Fruit fly (Drosophila melanogaster): ENCODE measurements around the gene Nhe2.
A peak's percentile ranks its signal among the peaks of the same experiment; 100 is the strongest.

Nhe2 gene

dm6 chr2L:21104326-21104725 is at the start of gene Nhe2, which contains the start of gene CG46307:
Gene Nhe2 (plus strand): TSS chr2L:21104568.
Gene CG46307 (plus strand): TSS chr2L:21104568.
- TF ChIP-seq CG4496 (GFP tag; IDR thresholded peaks at IDR 0.05) = peak; percentile 49; the same call in 1 of the 3 replicates
- no peak for TF ChIP-seq CG34367 (tag; optimal IDR thresholded peaks at IDR 0.05)

dm6 chr2L:21061591-21061990 is 42.8 kb upstream of the Nhe2 start:
- 0 out of 3 replicates have a peak, but pooled peaks have one; percentile 30 for TF ChIP-seq fd96Ca (GFP tag; IDR thresholded peaks at IDR 0.05)
- peak; percentile 35 for TF ChIP-seq EcR (GFP tag; optimal IDR thresholded peaks at IDR 0.05)
- no peak for TF ChIP-seq CG32121 (GFP tag; IDR thresholded peaks at IDR 0.05)

dm6 chr2L:21062611-21063010 is 41.8 kb upstream of the Nhe2 start:
- no peak for TF ChIP-seq CG32121 (GFP tag; IDR thresholded peaks at IDR 0.05)
- no peak for TF ChIP-seq CG15710 (tag; optimal IDR thresholded peaks at IDR 0.05)
- no peak for TF ChIP-seq CG8301 (tag; optimal IDR thresholded peaks at IDR 0.05)
- no peak for TF ChIP-seq Ets98B (GFP tag; IDR thresholded peaks at IDR 0.05)
- no peak for TF ChIP-seq Snoo (tag; optimal IDR thresholded peaks at IDR 0.05)
- TF ChIP-seq CG13204 (GFP tag; optimal IDR thresholded peaks at IDR 0.05) = no peak
- TF ChIP-seq Pif1B (GFP tag; optimal IDR thresholded peaks at IDR 0.05) = no peak
- TF ChIP-seq CG34367 (tag; optimal IDR thresholded peaks at IDR 0.05) = no peak
- no peak for TF ChIP-seq CG4496 (GFP tag; IDR thresholded peaks at IDR 0.05)
- TF ChIP-seq CG8159 (tag; optimal IDR thresholded peaks at IDR 0.05) = no peak

DNA sequence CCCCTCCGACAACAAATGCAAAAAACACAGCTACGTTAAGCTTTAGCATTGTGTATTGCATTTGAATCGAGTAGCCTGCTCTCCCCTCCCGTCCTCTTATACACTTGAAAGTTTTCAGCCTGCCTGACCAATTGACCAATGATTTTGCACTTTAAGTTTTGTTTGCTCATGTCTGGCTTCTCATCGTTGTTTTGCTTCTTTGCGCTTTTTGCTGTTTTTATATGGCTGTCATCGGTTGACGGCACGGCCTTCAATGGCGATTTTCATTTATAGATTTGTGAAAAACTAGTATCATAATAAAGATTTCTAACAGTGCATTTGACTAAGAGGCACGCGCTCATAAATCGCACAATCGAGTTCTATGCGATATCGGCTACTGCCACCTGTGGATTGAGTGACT is 38.5 kb upstream of the Nhe2 start:
- TF ChIP-seq fd96Ca (GFP tag; IDR thresholded peaks at IDR 0.05) (peak; percentile 84), Snoo (tag; optimal IDR thresholded peaks at IDR 0.05) (no peak), gl (tag; optimal IDR thresholded peaks at IDR 0.05) (no peak), CG17806 (tag; optimal IDR thresholded peaks at IDR 0.05) (no peak), EcR (GFP tag; optimal IDR thresholded peaks at IDR 0.05) (no peak), CG12605 (GFP tag; IDR thresholded peaks at IDR 0.05) (no peak), Pif1B (GFP tag; optimal IDR thresholded peaks at IDR 0.05) (no peak), CG8159 (tag; optimal IDR thresholded peaks at IDR 0.05) (no peak), CG4496 (GFP tag; IDR thresholded peaks at IDR 0.05) (peak; percentile 69), rn (GFP tag; IDR thresholded peaks at IDR 0.05) (no peak), CG9948 (tag; optimal IDR thresholded peaks at IDR 0.05) (no peak), CG8301 (tag; optimal IDR thresholded peaks at IDR 0.05) (peak; percentile 49), CG34367 (tag; optimal IDR thresholded peaks at IDR 0.05) (no peak), CG32121 (GFP tag; IDR thresholded peaks at IDR 0.05) (peak; percentile 52; the same call in 1 of the 2 replicates), CG15710 (tag; optimal IDR thresholded peaks at IDR 0.05) (no peak), CG14655 (GFP tag; optimal IDR thresholded peaks at IDR 0.05) (peak; percentile 44), Ets98B (GFP tag; IDR thresholded peaks at IDR 0.05) (peak; percentile 46; the same call in 1 of the 2 replicates), CG13204 (GFP tag; optimal IDR thresholded peaks at IDR 0.05) (no peak), Pif1A (GFP tag; optimal IDR thresholded peaks at IDR 0.05) (peak; percentile 4), D1 (tag; optimal IDR thresholded peaks at IDR 0.05) (no peak), CG10348 (GFP tag; IDR thresholded peaks at IDR 0.05) (peak; percentile 34; the same call in 1 of the 2 replicates)

DNA sequence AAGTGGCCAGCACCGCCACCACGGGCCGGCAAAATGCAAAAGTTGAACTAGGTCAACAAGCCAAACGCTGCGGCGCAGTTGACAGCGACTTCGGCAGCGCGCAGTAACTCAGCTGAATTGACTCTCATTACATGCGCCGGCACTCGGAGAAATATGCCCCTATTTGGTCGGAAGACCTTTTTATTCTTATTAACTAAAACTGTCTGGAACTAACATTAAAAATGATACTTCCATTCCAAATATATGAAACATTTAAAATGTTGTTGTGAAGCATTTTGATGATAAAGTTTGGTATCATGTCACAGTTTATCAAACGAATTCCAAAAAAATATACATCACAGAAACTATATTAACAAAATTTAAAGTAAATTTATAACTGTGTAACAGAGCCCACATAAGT is 37.2 kb upstream of the Nhe2 start:
- no peak for TF ChIP-seq Snoo (tag; optimal IDR thresholded peaks at IDR 0.05)
- TF ChIP-seq Pif1A (GFP tag; optimal IDR thresholded peaks at IDR 0.05) = peak; percentile 10
- TF ChIP-seq CG4496 (GFP tag; IDR thresholded peaks at IDR 0.05) = peak; percentile 37; the same call in 1 of the 3 replicates
- TF ChIP-seq Ets98B (GFP tag; IDR thresholded peaks at IDR 0.05) = peak; percentile 35; the same call in 1 of the 2 replicates
- peak; percentile 44 for TF ChIP-seq CG8301 (tag; optimal IDR thresholded peaks at IDR 0.05)

DNA sequence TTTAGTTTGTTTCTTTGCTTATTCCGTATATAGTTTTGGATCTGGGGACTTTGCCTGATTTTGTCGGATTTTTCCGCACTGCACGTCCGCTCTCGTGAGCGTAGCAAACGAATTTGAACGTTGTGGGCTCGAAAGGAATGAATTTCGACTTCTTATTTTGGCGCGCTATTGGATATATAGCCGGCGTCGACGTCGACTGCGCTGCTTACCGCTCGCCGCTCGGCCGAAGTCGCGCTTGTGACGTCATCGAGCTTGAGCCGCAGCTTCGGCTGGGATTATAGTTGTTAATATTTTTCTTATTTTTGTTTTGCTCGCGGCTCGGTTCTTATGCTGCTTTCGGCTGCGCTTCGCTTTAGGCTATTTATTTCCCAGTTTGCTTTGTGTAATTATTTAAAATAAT is 34.6 kb upstream of the Nhe2 start:
- TF ChIP-seq CG4496 (GFP tag; IDR thresholded peaks at IDR 0.05) (no peak), CG9948 (tag; optimal IDR thresholded peaks at IDR 0.05) (no peak), Ets98B (GFP tag; IDR thresholded peaks at IDR 0.05) (no peak), CG8301 (tag; optimal IDR thresholded peaks at IDR 0.05) (no peak), EcR (GFP tag; optimal IDR thresholded peaks at IDR 0.05) (no peak), CG14655 (GFP tag; optimal IDR thresholded peaks at IDR 0.05) (no peak), CG34367 (tag; optimal IDR thresholded peaks at IDR 0.05) (no peak), CG13204 (GFP tag; optimal IDR thresholded peaks at IDR 0.05) (no peak), CG32121 (GFP tag; IDR thresholded peaks at IDR 0.05) (no peak), CG10348 (GFP tag; IDR thresholded peaks at IDR 0.05) (no peak), fd96Ca (GFP tag; IDR thresholded peaks at IDR 0.05) (no peak), CG15710 (tag; optimal IDR thresholded peaks at IDR 0.05) (no peak), rn (GFP tag; IDR thresholded peaks at IDR 0.05) (no peak), CG17806 (tag; optimal IDR thresholded peaks at IDR 0.05) (no peak), gl (tag; optimal IDR thresholded peaks at IDR 0.05) (no peak), Pif1B (GFP tag; optimal IDR thresholded peaks at IDR 0.05) (no peak), CG12605 (GFP tag; IDR thresholded peaks at IDR 0.05) (no peak), Pif1A (GFP tag; optimal IDR thresholded peaks at IDR 0.05) (no peak), D1 (tag; optimal IDR thresholded peaks at IDR 0.05) (no peak)

dm6 chr2L:21070825-21071224 is 33.5 kb upstream of the Nhe2 start:
- peak; percentile 11 for TF ChIP-seq EcR (GFP tag; optimal IDR thresholded peaks at IDR 0.05)
- no peak for TF ChIP-seq CG8159 (tag; optimal IDR thresholded peaks at IDR 0.05)
